Worm (Caenorhabditis elegans) whole organism, late embryonic: ENCODE data around the gene Y43F8C.5.

Experiments
- C38D4.7 ChIP-seq: fragments of 200-800 bp; sonication (Bioruptor generic); optimal IDR thresholded peaks from 2 replicates; lab custom pipeline; 2018; ENCODE audit warnings: mild to moderate bottlenecking, missing genetic modification characterization, moderate library complexity, missing compliant biosample characterization
- F13H6.1 ChIP-seq: sonication (generic microtip); optimal IDR thresholded peaks from 2 replicates; lab custom pipeline; 2016; ENCODE audit warnings: missing genetic modification characterization, missing compliant biosample characterization
- K09A11.1 ChIP-seq: sonication (generic microtip); optimal IDR thresholded peaks from 2 replicates; lab custom pipeline; 2017; ENCODE audit warnings: antibody characterized with exemption, mild to moderate bottlenecking, missing genetic modification characterization, missing compliant biosample characterization; ENCODE audit not compliant: insufficient read depth
- Y22D7AL.16 ChIP-seq: sonication (generic microtip); optimal IDR thresholded peaks from 2 replicates; lab custom pipeline; 2016; ENCODE audit warnings: missing genetic modification characterization, missing compliant biosample characterization
- ahr-1 ChIP-seq: sonication (generic microtip); optimal IDR thresholded peaks from 2 replicates; lab custom pipeline; 2016; ENCODE audit warnings: missing genetic modification characterization, missing compliant biosample characterization
- ceh-19 ChIP-seq: fragments of 200-800 bp; sonication (Bioruptor generic); optimal IDR thresholded peaks from 2 replicates; lab custom pipeline; 2018; ENCODE audit warnings: mild to moderate bottlenecking, missing genetic modification characterization, missing compliant biosample characterization
- ceh-2 ChIP-seq: sonication (generic microtip); optimal IDR thresholded peaks from 2 replicates; lab custom pipeline; 2016; ENCODE audit warnings: missing genotype, missing genetic modification characterization, missing compliant biosample characterization
- ceh-31 ChIP-seq: sonication (generic microtip); optimal IDR thresholded peaks from 2 replicates; lab custom pipeline; 2016; ENCODE audit warnings: missing genetic modification characterization, missing compliant biosample characterization
- ceh-34 ChIP-seq: sonication (generic microtip); optimal IDR thresholded peaks from 2 replicates; lab custom pipeline; 2016; ENCODE audit warnings: mild to moderate bottlenecking, missing genetic modification characterization, missing compliant biosample characterization
- ceh-48 ChIP-seq: sonication (generic microtip); optimal IDR thresholded peaks from 2 replicates; lab custom pipeline; 2016; ENCODE audit warnings: missing genetic modification characterization, inconsistent platforms, missing compliant biosample characterization
- dve-1 ChIP-seq: sonication (generic microtip); optimal IDR thresholded peaks from 2 replicates; lab custom pipeline; 2017; ENCODE audit warnings: antibody characterized with exemption, mild to moderate bottlenecking, missing genetic modification characterization, missing compliant biosample characterization
- elt-2 ChIP-seq: sonication (generic microtip); optimal IDR thresholded peaks from 2 replicates; lab custom pipeline; 2016; ENCODE audit warnings: missing genetic modification reagents, missing genetic modification characterization, missing compliant biosample characterization
- elt-4 ChIP-seq: sonication (generic microtip); optimal IDR thresholded peaks from 2 replicates; lab custom pipeline; 2016; ENCODE audit warnings: missing genetic modification characterization, missing compliant biosample characterization
- fax-1 ChIP-seq: sonication (generic microtip); optimal IDR thresholded peaks from 2 replicates; lab custom pipeline; 2016; ENCODE audit warnings: missing genotype, missing genetic modification characterization, missing compliant biosample characterization
- fkh-10 ChIP-seq: fragments of 150-350 bp; optimal IDR thresholded peaks from 2 replicates; lab custom pipeline; 2014; ENCODE audit warnings: missing biosample characterization, missing genetic modification reagents, missing genetic modification characterization
- hlh-13 ChIP-seq: fragments of 200-800 bp; sonication (Bioruptor generic); optimal IDR thresholded peaks from 2 replicates; lab custom pipeline; 2018; ENCODE audit warnings: mild to moderate bottlenecking, missing genetic modification characterization, missing compliant biosample characterization
- hlh-15 ChIP-seq: sonication (generic microtip); optimal IDR thresholded peaks from 2 replicates; lab custom pipeline; 2016; ENCODE audit warnings: missing genetic modification characterization, missing compliant biosample characterization
- hlh-8 ChIP-seq: sonication (generic microtip); optimal IDR thresholded peaks from 2 replicates; lab custom pipeline; 2016; ENCODE audit warnings: missing genotype, missing genetic modification characterization, missing compliant biosample characterization
- lin-11 ChIP-seq: fragments of 200-800 bp; sonication (Bioruptor generic); optimal IDR thresholded peaks from 2 replicates; lab custom pipeline; 2018; ENCODE audit warnings: mild to moderate bottlenecking, missing genetic modification characterization, missing compliant biosample characterization
- madf-2 ChIP-seq: sonication (generic microtip); optimal IDR thresholded peaks from 2 replicates; lab custom pipeline; 2017; ENCODE audit warnings: missing genetic modification characterization, missing compliant biosample characterization
- mec-3 ChIP-seq: sonication (generic microtip); optimal IDR thresholded peaks from 2 replicates; lab custom pipeline; 2016; ENCODE audit warnings: borderline replicate concordance, missing genetic modification characterization, missing compliant biosample characterization
- nhr-11 ChIP-seq: fragments of 150-350 bp; optimal IDR thresholded peaks from 2 replicates; lab custom pipeline; 2014; ENCODE audit warnings: missing biosample characterization, missing genetic modification characterization
- npax-4 ChIP-seq: sonication (generic microtip); optimal IDR thresholded peaks from 2 replicates; lab custom pipeline; 2016; ENCODE audit warnings: missing genetic modification characterization, missing compliant biosample characterization
- odd-2 ChIP-seq: sonication (generic microtip); optimal IDR thresholded peaks from 2 replicates; lab custom pipeline; 2017; ENCODE audit warnings: antibody characterized with exemption, mild to moderate bottlenecking, missing genetic modification characterization, missing compliant biosample characterization
- pag-3 ChIP-seq: sonication (generic microtip); optimal IDR thresholded peaks from 2 replicates; lab custom pipeline; 2016; ENCODE audit warnings: missing compliant biosample characterization, missing genetic modification characterization, borderline replicate concordance
- pat-9 ChIP-seq: fragments of 200-800 bp; sonication (Bioruptor generic); optimal IDR thresholded peaks from 2 replicates; lab custom pipeline; 2018; ENCODE audit warnings: mild to moderate bottlenecking, missing genetic modification characterization, moderate library complexity, missing compliant biosample characterization
- pax-1 ChIP-seq: fragments of 150-350 bp; optimal IDR thresholded peaks from 2 replicates; lab custom pipeline; 2014; ENCODE audit warnings: missing biosample characterization, missing genetic modification characterization
- pha-4 ChIP-seq: fragments of 150-350 bp; optimal IDR thresholded peaks from 2 replicates; lab custom pipeline; 2018; ENCODE audit warnings: missing biosample characterization, missing genetic modification reagents, missing genetic modification characterization
- pqm-1 ChIP-seq: sonication (generic microtip); optimal IDR thresholded peaks from 2 replicates; lab custom pipeline; 2016; ENCODE audit warnings: missing genetic modification characterization, missing compliant biosample characterization
- pros-1 ChIP-seq: fragments of 150-350 bp; optimal IDR thresholded peaks from 2 replicates; lab custom pipeline; 2014; ENCODE audit warnings: missing biosample characterization, missing genetic modification reagents, missing genetic modification characterization
- ref-2 ChIP-seq: sonication (generic microtip); optimal IDR thresholded peaks from 2 replicates; lab custom pipeline; 2016; ENCODE audit warnings: missing genetic modification characterization, missing compliant biosample characterization
- sdc-2 ChIP-seq: sonication (generic microtip); optimal IDR thresholded peaks from 2 replicates; lab custom pipeline; 2016; ENCODE audit warnings: missing genotype, missing genetic modification characterization, missing compliant biosample characterization
- sox-4 ChIP-seq: sonication (generic microtip); optimal IDR thresholded peaks from 2 replicates; lab custom pipeline; 2017; ENCODE audit warnings: mild to moderate bottlenecking, missing genetic modification characterization, inconsistent platforms, missing compliant biosample characterization
- syd-9 ChIP-seq: sonication (generic microtip); optimal IDR thresholded peaks from 2 replicates; lab custom pipeline; 2016; ENCODE audit warnings: mild to moderate bottlenecking, missing genetic modification characterization, moderate library complexity, missing compliant biosample characterization
- ttx-3 ChIP-seq: sonication (generic microtip); optimal IDR thresholded peaks from 2 replicates; lab custom pipeline; 2016; ENCODE audit warnings: missing genetic modification reagents, missing genetic modification characterization, missing compliant biosample characterization
- unc-3 ChIP-seq, 2 experiments: fragments of 200-800 bp in 1 of 2; sonication (Bioruptor generic) in 1 of 2; sonication (generic microtip) in 1 of 2; conservative IDR thresholded peaks in 1 of 2; optimal IDR thresholded peaks in 1 of 2; 2 replicates each; pipeline versions ENCODE4 v1.3.6 to Lab custom; 2016 to 2022; ENCODE audit warnings: missing compliant biosample characterization in 2 of 2, missing genetic modification characterization in 2 of 2, missing genetic modification reagents in 1 of 2
- unc-42 ChIP-seq: sonication (generic microtip); optimal IDR thresholded peaks from 2 replicates; lab custom pipeline; 2016; ENCODE audit warnings: missing genotype, missing genetic modification characterization, missing compliant biosample characterization
- unc-86 ChIP-seq: sonication (generic microtip); optimal IDR thresholded peaks from 2 replicates; lab custom pipeline; 2016; ENCODE audit warnings: missing genetic modification characterization, missing compliant biosample characterization

Y43F8C.5 gene

DNA sequence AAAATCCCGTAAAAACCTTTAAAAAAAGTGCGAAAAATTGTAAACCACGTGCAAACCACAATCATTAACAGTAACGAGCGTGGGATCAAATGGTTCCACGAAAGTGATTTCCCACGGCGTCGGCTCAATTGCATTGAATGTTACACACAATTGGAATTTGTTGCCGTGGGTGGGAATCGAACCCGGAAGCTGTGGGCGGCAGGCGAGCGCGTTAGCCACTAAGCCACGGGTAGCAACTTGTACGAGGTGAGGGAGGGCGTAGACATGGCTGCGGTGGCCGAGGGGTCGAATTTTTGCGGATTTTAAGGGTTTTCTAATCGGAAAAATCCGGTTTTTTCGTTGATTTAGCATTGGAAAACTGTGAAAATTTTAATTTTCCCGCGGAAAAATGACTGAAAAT is 10.6 kb upstream of the Y43F8C.5 start (continued):
- TF ChIP-seq K09A11.1 (peak; percentile 94), ceh-31 (peak; percentile 92), fkh-10 (GFP tag; lab: Kevin White, UChicago) (peak; percentile 82), nhr-11 (no peak), ref-2 (peak; percentile 98), pax-1 (tag; lab: Kevin White, UChicago) (no peak), ttx-3 (peak; percentile 97), pag-3 (tag; lab: Kevin White, UChicago) (peak; percentile 99), F13H6.1 (peak; percentile 95), pros-1 (tag; lab: Kevin White, UChicago) (peak; percentile 21), pat-9 (tag; lab: Kevin White, UChicago) (peak; percentile 99), elt-4 (tag; lab: Kevin White, UChicago) (no peak), odd-2 (peak; percentile 86), ceh-48 (peak; percentile 96), C38D4.7 (GFP tag; lab: Kevin White, UChicago) (peak; percentile 96), ahr-1 (peak; percentile 93), fax-1 (peak; percentile 95), pha-4 (tag; lab: Kevin White, UChicago) (no peak), madf-2 (tag; lab: Kevin White, UChicago) (peak; percentile 97), ceh-2 (tag; lab: Kevin White, UChicago) (peak; percentile 96), sdc-2 (tag; lab: Kevin White, UChicago) (peak; percentile 91), hlh-13 (peak; percentile 97), ceh-19 (GFP tag; lab: Kevin White, UChicago) (peak; percentile 98), unc-42 (tag; lab: Kevin White, UChicago) (peak; percentile 89), pqm-1 (tag; lab: Kevin White, UChicago) (peak; percentile 96), syd-9 (tag; lab: Kevin White, UChicago) (peak; percentile 99), Y22D7AL.16 (peak; percentile 96), ceh-34 (tag; lab: Kevin White, UChicago) (peak; percentile 98), npax-4 (tag; lab: Kevin White, UChicago) (peak; percentile 96), mec-3 (tag; lab: Kevin White, UChicago) (peak; percentile 93), hlh-15 (tag; lab: Kevin White, UChicago) (peak; percentile 94), dve-1 (tag; lab: Kevin White, UChicago) (peak; percentile 97)

DNA sequence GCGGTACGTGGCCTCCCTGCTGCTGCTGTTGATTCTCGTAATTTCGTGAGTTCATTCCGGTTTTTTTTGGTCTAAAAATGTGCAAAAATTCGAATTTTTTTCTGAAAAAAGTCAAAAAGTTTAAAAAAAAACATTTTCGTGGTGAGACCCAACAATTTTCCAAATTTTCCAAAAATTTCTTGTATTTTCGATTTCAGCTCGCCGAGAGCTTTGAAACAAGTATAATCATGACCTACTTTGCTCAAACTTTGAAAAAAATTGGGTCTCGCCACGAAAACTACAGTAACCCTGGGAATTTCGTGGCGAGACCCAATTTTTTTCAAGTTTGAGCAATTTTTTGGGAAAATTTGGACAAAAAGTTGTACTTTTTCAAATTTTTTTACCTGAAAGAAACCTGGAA is 8.4 kb upstream of the Y43F8C.5 start, which contains the start of gene Y43F8C.6:
Y43F8C.6 (minus strand) TSS at position 101 of the 400 bp plus-strand sequence.
- TF ChIP-seq unc-42 (tag; lab: Kevin White, UChicago): no peak

ce11 chrV:19637890-19638289 is 5.4 kb upstream of the Y43F8C.5 start:
- TF ChIP-seq Y22D7AL.16 (no peak), ceh-2 (tag; lab: Kevin White, UChicago) (no peak), hlh-8 (tag; lab: Kevin White, UChicago) (no peak), dve-1 (tag; lab: Kevin White, UChicago) (no peak), pha-4 (tag; lab: Kevin White, UChicago) (no peak), elt-4 (tag; lab: Kevin White, UChicago) (no peak), unc-86 (tag; lab: Kevin White, UChicago) (no peak), elt-2 (tag; lab: Kevin White, UChicago) (no peak), unc-3 (GFP tag; conservative IDR thresholded peaks at IDR 0.05; lab: Robert Waterston, UW) (no peak), unc-3 (tag; optimal IDR thresholded peaks at IDR 0.05; lab: Kevin White, UChicago) (no peak), lin-11 (no peak), sdc-2 (tag; lab: Kevin White, UChicago) (no peak)

DNA sequence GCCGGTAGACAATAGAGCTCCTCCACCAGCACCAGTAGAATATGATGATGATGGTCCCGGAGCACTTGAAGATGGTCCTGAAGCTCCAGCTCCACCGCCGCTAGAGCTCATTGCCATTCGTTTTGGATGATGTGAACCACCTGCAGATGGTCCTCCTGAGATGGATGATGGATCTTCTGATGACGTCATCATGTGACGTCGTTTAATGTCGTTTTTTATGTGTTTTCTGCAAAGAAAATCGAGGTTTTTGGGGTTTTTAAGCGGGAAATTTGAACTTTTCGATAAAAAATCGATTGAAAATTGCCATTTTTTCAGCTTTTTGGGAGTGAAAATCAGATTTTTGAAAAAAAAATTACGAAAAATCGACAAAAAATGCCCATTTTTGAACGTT is 3.7 kb upstream of the Y43F8C.5 start:
- TF ChIP-seq fax-1 (no peak), sox-4 (tag; lab: Kevin White, UChicago) (no peak)
